Worm (Caenorhabditis elegans): ENCODE measurements around the gene dhhc-9.

DNA sequence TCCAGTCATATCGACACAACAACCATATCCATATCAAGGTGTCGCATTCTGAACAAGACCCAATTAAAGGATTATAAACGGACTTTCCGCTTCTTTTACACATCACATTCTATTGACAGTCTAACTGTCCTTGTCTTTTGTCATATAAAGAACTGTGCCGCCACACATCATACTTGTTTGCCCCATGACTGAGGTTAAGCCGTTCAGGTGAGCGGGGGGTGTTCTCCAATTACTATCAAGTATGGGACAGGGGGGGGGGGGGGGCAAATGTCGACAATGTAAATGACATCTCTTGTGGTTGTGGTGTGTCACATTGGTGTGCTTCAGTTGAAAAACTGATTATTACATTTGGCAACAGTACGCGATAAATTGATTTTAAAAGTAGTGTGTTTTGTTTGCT is 32.0 kb upstream of the dhhc-9 start:
- no peak for TF ChIP-seq F37D6.2 (tag; optimal IDR thresholded peaks at IDR 0.05)
- no peak for TF ChIP-seq egl-27 (tag; optimal IDR thresholded peaks at IDR 0.05)
- TF ChIP-seq snpc-4 (tag; optimal IDR thresholded peaks at IDR 0.05), result no peak
- no peak for TF ChIP-seq nhr-11 (tag; optimal IDR thresholded peaks at IDR 0.05)
- no peak for TF ChIP-seq Y48G9A.11 (GFP tag; IDR thresholded peaks at IDR 0.05)
- no peak for TF ChIP-seq F49E8.2 (tag; optimal IDR thresholded peaks at IDR 0.05; ENCODE audit: borderline replicate concordance)
